ENCODE assay signal across 2 fruit fly cellular contexts in the genomic region with DNA sequence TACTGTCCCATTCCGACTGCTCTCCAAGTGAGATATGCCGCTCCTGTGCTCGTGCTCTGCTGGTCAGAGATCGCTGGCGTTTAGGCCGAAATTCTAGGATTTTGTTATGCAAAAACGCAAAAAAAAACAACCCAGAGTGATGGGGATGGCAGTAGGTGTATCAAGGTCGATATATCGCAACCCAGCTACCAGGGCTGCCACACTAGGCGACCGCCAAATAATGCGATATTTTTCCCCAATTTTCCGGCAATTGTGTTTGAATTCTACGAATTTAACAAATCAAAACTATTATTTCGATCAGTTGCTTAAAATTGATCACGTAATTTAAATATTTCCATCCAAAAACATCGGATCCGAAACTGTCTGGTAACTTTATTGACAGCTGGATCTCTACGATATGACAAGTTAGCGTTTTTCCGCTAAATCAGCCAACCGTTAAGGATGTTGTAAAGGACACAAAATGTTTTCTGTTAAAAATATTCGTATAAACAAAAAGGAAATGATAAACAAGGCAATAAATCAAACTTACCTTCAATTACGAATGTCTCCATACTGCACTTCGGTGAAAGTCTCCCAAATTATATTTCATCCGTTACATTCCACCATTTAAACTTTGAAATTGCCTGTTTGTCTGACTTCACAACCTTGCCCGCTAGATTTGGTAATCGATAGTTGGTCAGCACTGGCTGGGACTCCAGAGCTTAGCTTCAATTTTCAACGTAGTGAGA.
TF ChIP-seq lines count a peak whose summit lies in the region.

A gene (plus strand): TSS at position 678 of the 728 bp plus-strand sequence.

TF ChIP-seq in whole organism, embryonic, 481 proteins besides CTCF, POLR2A, EP300 and RAD21 (continued from another document and continues in another):
- TF ChIP-seq esg (GFP tag; conservative IDR thresholded peaks at IDR 0.05; lab: Robert Waterston, UW) (peak; percentile 70), Sry-β (GFP tag; optimal IDR thresholded peaks at IDR 0.05; lab: Kevin White, UChicago) (peak; percentile 96), CG15269 (tag; optimal IDR thresholded peaks at IDR 0.05; lab: Kevin White, UChicago) (no peak), prd (optimal IDR thresholded peaks at IDR 0.05; lab: Kevin White, UChicago) (no peak), prd (GFP tag; IDR thresholded peaks at IDR 0.05; lab: Robert Waterston, UW) (peak; percentile 91), sug (tag; optimal IDR thresholded peaks at IDR 0.05; lab: Kevin White, UChicago) (peak; percentile 58), dimm (GFP tag; IDR thresholded peaks at IDR 0.05; lab: Robert Waterston, UW) (peak; percentile 54), CG8089 (GFP tag; optimal IDR thresholded peaks at IDR 0.05; lab: Kevin White, UChicago) (peak; percentile 56), CG15514 (GFP tag; optimal IDR thresholded peaks at IDR 0.05; lab: Kevin White, UChicago) (peak; percentile 49), Usf (GFP tag; optimal IDR thresholded peaks at IDR 0.05; lab: Kevin White, UChicago) (peak; percentile 26), CG9876 (GFP tag; optimal IDR thresholded peaks at IDR 0.05; lab: Kevin White, UChicago) (peak; percentile 31), ewg (GFP tag; optimal IDR thresholded peaks at IDR 0.05; lab: Kevin White, UChicago) (peak; percentile 49), kah (GFP tag; optimal IDR thresholded peaks at IDR 0.05; lab: Kevin White, UChicago) (no peak), CG4404 (GFP tag; IDR thresholded peaks at IDR 0.05; lab: Robert Waterston, UW) (peak; percentile 81), z (GFP tag; IDR thresholded peaks at IDR 0.05; lab: Robert Waterston, UW) (no peak), knrl (GFP tag; IDR thresholded peaks at IDR 0.05; lab: Robert Waterston, UW; ENCODE audit: partially characterized antibody) (peak; percentile 97), Optix (GFP tag; IDR thresholded peaks at IDR 0.05; lab: Robert Waterston, UW) (peak; percentile 76; the same call in 2 of the 3 replicates), Myb (GFP tag; optimal IDR thresholded peaks at IDR 0.05; lab: Kevin White, UChicago) (peak; percentile 91), gce (GFP tag; IDR thresholded peaks at IDR 0.05; lab: Robert Waterston, UW) (no peak), Sox102F (GFP tag; optimal IDR thresholded peaks at IDR 0.05; lab: Kevin White, UChicago) (no peak), CG17186 (GFP tag; optimal IDR thresholded peaks at IDR 0.05; lab: Kevin White, UChicago) (peak; percentile 59), dysf (GFP tag; IDR thresholded peaks at IDR 0.05; lab: Robert Waterston, UW) (peak; percentile 74), sens (GFP tag; lab: Kevin White, UChicago) (peak; percentile 96), CG7372 (GFP tag; IDR thresholded peaks at IDR 0.05; lab: Robert Waterston, UW) (peak; percentile 49), CG9609 (GFP tag; optimal IDR thresholded peaks at IDR 0.05; lab: Kevin White, UChicago) (peak; percentile 81), Elba2 (GFP tag; optimal IDR thresholded peaks at IDR 0.05; lab: Kevin White, UChicago) (no peak), wor (GFP tag; IDR thresholded peaks at IDR 0.05; lab: Robert Waterston, UW) (peak; percentile 52; the same call in 1 of the 2 replicates), Gsc (GFP tag; IDR thresholded peaks at IDR 0.05; lab: Robert Waterston, UW) (peak; percentile 49; the same call in 1 of the 2 replicates), CG9215 (GFP tag; IDR thresholded peaks at IDR 0.05; lab: Robert Waterston, UW) (peak; percentile 78), CG1233 (GFP tag; optimal IDR thresholded peaks at IDR 0.05; lab: Kevin White, UChicago) (peak; percentile 48), CG12769 (tag; optimal IDR thresholded peaks at IDR 0.05; lab: Kevin White, UChicago) (no peak), CG15011 (GFP tag; optimal IDR thresholded peaks at IDR 0.05; lab: Kevin White, UChicago) (no peak), CG43689 (GFP tag; IDR thresholded peaks at IDR 0.05; lab: Robert Waterston, UW) (no peak), CG12236 (GFP tag; optimal IDR thresholded peaks at IDR 0.05; lab: Kevin White, UChicago) (no peak), ro (GFP tag; IDR thresholded peaks at IDR 0.05; lab: Robert Waterston, UW) (peak; percentile 15; the same call in 1 of the 2 replicates), sqz (GFP tag; optimal IDR thresholded peaks at IDR 0.05; lab: Kevin White, UChicago) (no peak), Bdp1 (GFP tag; optimal IDR thresholded peaks at IDR 0.05; lab: Kevin White, UChicago) (peak; percentile 65), Lpt (GFP tag; optimal IDR thresholded peaks at IDR 0.05; lab: Kevin White, UChicago) (no peak), CG4424 (GFP tag; optimal IDR thresholded peaks at IDR 0.05; lab: Kevin White, UChicago) (peak; percentile 49), CG10147 (GFP tag; optimal IDR thresholded peaks at IDR 0.05; lab: Kevin White, UChicago) (no peak), CG7963 (GFP tag; IDR thresholded peaks at IDR 0.05; lab: Robert Waterston, UW; ENCODE audit: partially characterized antibody) (peak; percentile 75; the same call in 2 of the 3 replicates), CG5953 (GFP tag; IDR thresholded peaks at IDR 0.05; lab: Robert Waterston, UW) (peak; percentile 45; the same call in 1 of the 2 replicates), CG17802 (tag; optimal IDR thresholded peaks at IDR 0.05; lab: Kevin White, UChicago) (peak; percentile 29), CG7357 (GFP tag; IDR thresholded peaks at IDR 0.05; lab: Robert Waterston, UW) (peak; percentile 66; the same call in 2 of the 3 replicates), al (GFP tag; IDR thresholded peaks at IDR 0.05; lab: Robert Waterston, UW) (peak; percentile 63; the same call in 1 of the 2 replicates), CG13424 (tag; optimal IDR thresholded peaks at IDR 0.05; lab: Kevin White, UChicago) (peak; percentile 68), CG7987 (GFP tag; optimal IDR thresholded peaks at IDR 0.05; lab: Kevin White, UChicago) (no peak), Hey (tag; optimal IDR thresholded peaks at IDR 0.05; lab: Kevin White, UChicago) (no peak), CG2120 (GFP tag; optimal IDR thresholded peaks at IDR 0.05; lab: Kevin White, UChicago) (peak; percentile 88), CG17829 (tag; optimal IDR thresholded peaks at IDR 0.05; lab: Kevin White, UChicago) (peak; percentile 62), Dll (GFP tag; IDR thresholded peaks at IDR 0.05; lab: Robert Waterston, UW; ENCODE audit: partially characterized antibody) (peak; percentile 96), MBD-R2 (GFP tag; IDR thresholded peaks at IDR 0.05; lab: Robert Waterston, UW) (peak; percentile 87), Dek (tag; optimal IDR thresholded peaks at IDR 0.05; lab: Kevin White, UChicago) (peak; percentile 40), tin (GFP tag; optimal IDR thresholded peaks at IDR 0.05; lab: Kevin White, UChicago) (peak; percentile 72), B-H2 (GFP tag; optimal IDR thresholded peaks at IDR 0.05; lab: Kevin White, UChicago) (peak; percentile 29), Dbx (GFP tag; IDR thresholded peaks at IDR 0.05; lab: Robert Waterston, UW) (peak; percentile 72; the same call in 2 of the 3 replicates), Nf-YB (GFP tag; optimal IDR thresholded peaks at IDR 0.05; lab: Kevin White, UChicago) (peak; percentile 31), CG3838 (GFP tag; optimal IDR thresholded peaks at IDR 0.05; lab: Kevin White, UChicago) (peak; percentile 41), CG33557 (GFP tag; optimal IDR thresholded peaks at IDR 0.05; lab: Kevin White, UChicago) (peak; percentile 24), CG34376 (GFP tag; optimal IDR thresholded peaks at IDR 0.05; lab: Kevin White, UChicago) (peak; percentile 37)

TF ChIP-seq in whole organism, prepupa, 60 proteins besides CTCF, POLR2A, EP300 and RAD21 (continued from another document):
- no peak for TF ChIP-seq net (GFP tag; optimal IDR thresholded peaks at IDR 0.05; lab: Kevin White, UChicago)
- TF ChIP-seq acj6 (GFP tag; optimal IDR thresholded peaks at IDR 0.05; lab: Kevin White, UChicago), result peak; percentile 71
- peak; percentile 62 for TF ChIP-seq CG34406 (GFP tag; optimal IDR thresholded peaks at IDR 0.05; lab: Kevin White, UChicago)
- peak; percentile 64 for TF ChIP-seq Sox15 (GFP tag; optimal IDR thresholded peaks at IDR 0.05; lab: Kevin White, UChicago)
- TF ChIP-seq vri (GFP tag; optimal IDR thresholded peaks at IDR 0.05; lab: Kevin White, UChicago), result peak; percentile 30
- no peak for TF ChIP-seq Hr38 (GFP tag; optimal IDR thresholded peaks at IDR 0.05; lab: Kevin White, UChicago)
- TF ChIP-seq CG16779 (tag; optimal IDR thresholded peaks at IDR 0.05; lab: Kevin White, UChicago), result no peak
- TF ChIP-seq lz (GFP tag; optimal IDR thresholded peaks at IDR 0.05; lab: Kevin White, UChicago), result peak; percentile 83
- peak; percentile 15 for TF ChIP-seq dsx (GFP tag; optimal IDR thresholded peaks at IDR 0.05; lab: Kevin White, UChicago; ENCODE audit: poor library complexity, severe bottlenecking)
- peak; percentile 69 for TF ChIP-seq OdsH (GFP tag; optimal IDR thresholded peaks at IDR 0.05; lab: Kevin White, UChicago)
- no peak for TF ChIP-seq CG10669 (GFP tag; optimal IDR thresholded peaks at IDR 0.05; lab: Kevin White, UChicago)
- TF ChIP-seq fd85E (GFP tag; optimal IDR thresholded peaks at IDR 0.05; lab: Kevin White, UChicago), result no peak
